Worm (Caenorhabditis elegans): Measurements from ENCODE around the gene ZK218.7.

DNA sequence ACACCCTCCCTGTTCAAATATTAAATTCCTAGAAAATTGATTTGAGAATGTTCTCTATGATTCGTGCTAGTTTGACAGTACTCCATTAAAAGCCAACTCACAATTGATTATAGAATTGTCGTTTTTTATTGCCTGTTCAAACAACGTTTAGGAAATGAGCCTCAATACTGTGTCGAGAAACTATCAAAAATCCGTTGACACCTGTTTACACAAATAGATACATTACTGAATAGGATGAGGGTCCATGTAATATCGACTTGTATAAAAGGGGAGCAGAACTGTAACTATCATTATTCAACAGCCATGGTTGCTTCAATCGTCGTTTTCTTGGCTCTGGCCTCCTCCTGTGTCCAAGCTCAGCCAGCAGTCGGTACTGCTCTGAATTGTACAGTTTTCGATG, 4.8 kb upstream of the ZK218.7 start, which contains the start of gene ZK218.5:
- no peak for TF ChIP-seq dao-5 (tag; optimal IDR thresholded peaks at IDR 0.05)
- TF ChIP-seq W03F9.2 (tag; optimal IDR thresholded peaks at IDR 0.05), result no peak
- TF ChIP-seq him-1 (tag; optimal IDR thresholded peaks at IDR 0.05), result no peak

Data from whole organism, L4/young adult.